Fruit fly (Drosophila melanogaster): ENCODE measurements around the gene CG14568.
A peak's percentile ranks its signal among the peaks of the same experiment; 100 is the strongest.

CG14568 gene

DNA sequence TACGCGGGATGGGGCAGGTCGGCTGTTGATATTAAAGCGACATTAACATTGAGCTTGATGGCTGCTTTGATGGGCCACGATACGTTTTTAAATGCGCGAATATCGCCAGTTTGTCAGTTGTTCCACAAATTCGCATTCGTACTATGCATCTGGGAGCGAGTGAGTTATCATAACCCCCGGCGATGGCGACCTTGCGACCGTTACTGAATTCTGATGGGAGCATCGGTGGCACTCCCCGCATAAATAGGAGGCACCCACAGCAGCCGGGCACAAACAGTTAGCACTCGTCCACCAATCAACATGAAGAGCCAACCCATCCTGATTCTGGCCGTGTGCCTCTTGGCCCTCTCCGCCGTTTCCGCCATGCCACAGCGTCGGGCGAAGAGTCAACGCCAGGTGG is 23.6 kb upstream of the CG14568 start, which contains the start of gene CG14564:
CG14564 (plus strand) TSS at position 301 of the 400 bp plus-strand sequence.
- TF ChIP-seq spab (GFP tag; optimal IDR thresholded peaks at IDR 0.05) (no peak), CG8319 (GFP tag; optimal IDR thresholded peaks at IDR 0.05) (no peak)

DNA sequence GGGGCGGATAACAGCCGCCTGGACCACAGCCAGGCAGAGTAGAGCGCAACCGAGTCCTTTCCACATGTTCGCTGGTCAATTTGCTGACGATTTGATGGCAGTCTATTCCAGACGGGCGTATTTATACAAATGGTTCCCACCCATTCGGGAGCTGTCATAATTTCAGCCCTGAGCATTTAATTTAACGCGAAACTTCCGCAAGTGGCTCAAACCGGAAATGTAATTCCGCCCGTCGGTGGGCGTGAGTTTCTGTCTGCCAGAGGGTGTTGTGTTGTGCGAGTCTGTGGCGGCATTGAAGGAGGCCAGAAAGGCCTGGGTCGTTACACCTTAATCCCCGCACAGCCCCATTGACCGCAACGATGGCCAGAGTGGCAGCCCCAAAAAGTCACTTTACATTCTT is 10.9 kb upstream of the CG14568 start, which contains the start of gene CG14565:
CG14565 (minus strand) TSS at position 101 of the 400 bp plus-strand sequence.
- no peak for TF ChIP-seq CG1621 (tag; optimal IDR thresholded peaks at IDR 0.05)
- TF ChIP-seq dsx (GFP tag; optimal IDR thresholded peaks at IDR 0.05; ENCODE audit: poor library complexity, severe bottlenecking), result no peak
- no peak for TF ChIP-seq CG32006 (GFP tag; optimal IDR thresholded peaks at IDR 0.05)
- TF ChIP-seq CG8632 (GFP tag; optimal IDR thresholded peaks at IDR 0.05), result no peak
- TF ChIP-seq net (GFP tag; optimal IDR thresholded peaks at IDR 0.05), result no peak

DNA sequence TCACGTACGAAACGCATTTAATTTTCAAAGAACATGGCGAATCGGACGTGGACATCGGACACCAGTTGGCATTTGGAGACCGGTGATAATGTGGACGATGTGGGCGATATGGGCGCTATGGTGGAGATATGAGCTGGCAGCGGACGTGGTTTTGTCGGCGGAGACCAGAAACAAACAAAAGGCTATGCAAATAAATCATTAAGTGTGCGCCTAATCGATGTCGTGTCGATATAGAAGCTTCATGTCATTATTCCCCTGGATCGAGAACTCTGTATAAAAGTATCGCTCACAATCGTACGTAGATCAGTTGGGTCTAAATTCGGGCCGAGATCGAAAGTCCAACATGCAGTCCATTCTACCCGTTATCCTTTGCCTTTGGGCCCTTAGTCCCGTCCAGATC is 7.9 kb upstream of the CG14568 start, which contains the start of gene CG14572:
CG14572 (plus strand) TSS at position 301 of the 400 bp plus-strand sequence.
- TF ChIP-seq Blimp-1 (GFP tag; optimal IDR thresholded peaks at IDR 0.05) (no peak), CG6792 (GFP tag; optimal IDR thresholded peaks at IDR 0.05) (no peak), Sox102F (GFP tag; optimal IDR thresholded peaks at IDR 0.05) (no peak), CG3919 (GFP tag; optimal IDR thresholded peaks at IDR 0.05) (no peak), Met (GFP tag; optimal IDR thresholded peaks at IDR 0.05) (no peak), net (GFP tag; optimal IDR thresholded peaks at IDR 0.05) (no peak), spab (GFP tag; optimal IDR thresholded peaks at IDR 0.05) (no peak), Eip93F (GFP tag; optimal IDR thresholded peaks at IDR 0.05) (no peak), eg (GFP tag; IDR thresholded peaks at IDR 0.05) (no peak), CG6276 (GFP tag; optimal IDR thresholded peaks at IDR 0.05) (no peak), fkh (GFP tag; optimal IDR thresholded peaks at IDR 0.05) (no peak)

DNA sequence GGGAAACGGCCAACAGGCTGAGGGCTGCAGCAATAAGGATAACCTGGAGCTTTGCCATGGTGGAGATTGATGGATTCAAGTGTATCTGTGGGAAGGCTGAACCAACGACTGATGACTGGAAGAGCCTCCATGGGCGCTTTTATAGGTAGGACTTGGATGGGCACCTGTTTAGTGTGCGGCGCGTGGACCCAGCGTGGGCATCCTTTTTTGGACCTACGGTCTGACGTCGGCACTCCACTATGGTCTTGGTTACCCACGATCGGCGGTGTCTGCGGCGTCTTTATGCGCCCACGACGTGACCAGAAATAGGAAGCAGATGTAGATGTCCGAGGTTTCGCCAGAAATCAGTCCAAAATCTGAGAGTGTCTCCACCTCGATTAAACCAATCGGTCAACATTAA is 6.9 kb upstream of the CG14568 start, which contains the start of gene CG14566:
CG14566 (minus strand) TSS at position 101 of the 400 bp plus-strand sequence.
- TF ChIP-seq Hr38 (GFP tag; optimal IDR thresholded peaks at IDR 0.05) (no peak), CG11762 (GFP tag; optimal IDR thresholded peaks at IDR 0.05; ENCODE audit: insufficient read depth) (no peak), spab (GFP tag; optimal IDR thresholded peaks at IDR 0.05) (no peak), CG6792 (GFP tag; optimal IDR thresholded peaks at IDR 0.05) (no peak), Sox15 (GFP tag; optimal IDR thresholded peaks at IDR 0.05) (no peak)

DNA sequence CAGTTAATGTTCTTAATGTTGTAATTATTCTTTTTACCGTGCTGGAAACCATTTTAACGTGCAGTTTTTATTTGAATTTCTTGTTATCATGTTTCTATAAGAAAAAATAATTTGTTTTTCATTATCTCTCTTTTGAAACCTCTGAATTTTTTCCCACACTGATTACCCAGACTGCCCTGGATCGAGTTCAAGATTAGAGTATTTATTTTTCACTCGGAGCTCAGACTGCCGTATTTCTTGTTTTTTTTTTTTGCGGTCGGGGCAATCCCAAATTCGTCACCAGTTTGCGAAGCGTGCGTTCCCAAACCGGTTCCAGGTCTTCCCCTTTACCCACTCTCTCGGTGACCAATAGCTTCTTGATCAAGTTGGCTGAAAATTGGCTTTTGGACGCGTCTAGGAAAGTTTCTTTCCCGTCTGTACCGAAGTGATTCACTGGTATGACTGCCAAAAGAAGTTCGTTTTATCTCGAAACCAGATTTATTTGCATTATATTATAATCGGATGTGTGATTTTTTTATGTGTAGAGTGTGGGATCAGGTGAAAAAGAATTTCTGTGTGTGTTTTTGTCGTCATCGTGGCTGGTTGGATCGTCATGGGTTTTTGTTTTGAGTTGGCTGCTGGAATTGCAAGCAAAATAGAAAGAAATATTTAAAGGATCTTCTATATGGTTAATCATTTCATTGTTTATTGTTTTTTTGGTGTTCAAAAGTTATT is 5.9 kb upstream of the CG14568 start:
- TF ChIP-seq CG11902 (GFP tag; optimal IDR thresholded peaks at IDR 0.05) (peak; percentile 13), CG6808 (GFP tag; optimal IDR thresholded peaks at IDR 0.05) (no peak), CG6854 (GFP tag; optimal IDR thresholded peaks at IDR 0.05) (no peak), CG15336 (GFP tag; IDR thresholded peaks at IDR 0.05) (no peak), CG6163 (GFP tag; IDR thresholded peaks at IDR 0.05) (0 out of 3 replicates have a peak, but pooled peaks have one; percentile 32), salr (GFP tag; optimal IDR thresholded peaks at IDR 0.05) (no peak), Met (GFP tag; optimal IDR thresholded peaks at IDR 0.05) (peak; percentile 47), Sox15 (GFP tag; optimal IDR thresholded peaks at IDR 0.05) (peak; percentile 25), lz (GFP tag; optimal IDR thresholded peaks at IDR 0.05) (peak; percentile 31), CG31627 (GFP tag; optimal IDR thresholded peaks at IDR 0.05) (peak; percentile 25), Sox102F (GFP tag; optimal IDR thresholded peaks at IDR 0.05) (peak; percentile 47), Eip78C (GFP tag) (peak; percentile 85), CG34406 (GFP tag; optimal IDR thresholded peaks at IDR 0.05) (peak; percentile 5), fd85E (GFP tag; optimal IDR thresholded peaks at IDR 0.05) (no peak), Eip75B (GFP tag; optimal IDR thresholded peaks at IDR 0.05) (peak; percentile 16), CG8632 (GFP tag; optimal IDR thresholded peaks at IDR 0.05) (peak; percentile 23), dac (GFP tag; optimal IDR thresholded peaks at IDR 0.05) (no peak), net (GFP tag; optimal IDR thresholded peaks at IDR 0.05) (no peak), svp (GFP tag) (peak; percentile 88), CG4318 (GFP tag; optimal IDR thresholded peaks at IDR 0.05) (peak; percentile 20), CG1621 (tag; optimal IDR thresholded peaks at IDR 0.05) (no peak), esn (GFP tag; optimal IDR thresholded peaks at IDR 0.05) (peak; percentile 50), dsx (GFP tag; optimal IDR thresholded peaks at IDR 0.05; ENCODE audit: poor library complexity, severe bottlenecking) (peak; percentile 34), fkh (GFP tag; optimal IDR thresholded peaks at IDR 0.05) (peak; percentile 33), acj6 (GFP tag; optimal IDR thresholded peaks at IDR 0.05) (no peak), CG10631 (GFP tag; optimal IDR thresholded peaks at IDR 0.05) (no peak), eg (GFP tag; IDR thresholded peaks at IDR 0.05) (0 out of 3 replicates have a peak, but pooled peaks have one; percentile 22), Hr38 (GFP tag; optimal IDR thresholded peaks at IDR 0.05) (no peak), CG32006 (GFP tag; optimal IDR thresholded peaks at IDR 0.05) (peak; percentile 26), CG8319 (GFP tag; optimal IDR thresholded peaks at IDR 0.05) (peak; percentile 38), CG11294 (GFP tag; IDR thresholded peaks at IDR 0.05) (no peak), ss (GFP tag; optimal IDR thresholded peaks at IDR 0.05) (peak in 1 of 2 experiments; percentile 42)

Data from whole organism, prepupa.